Worm (Caenorhabditis elegans) whole organism, midembryonic: Measurements from ENCODE around the gene F19H8.2.

Source experiments
- T22C8.4 ChIP-seq: fragments of 200-800 bp; sonication (Bioruptor generic); IDR thresholded peaks from 2 replicates; pipeline ENCODE4 v1.3.6; 2022; ENCODE audit warnings: missing genetic modification characterization, missing compliant biosample characterization
- cog-1 ChIP-seq: sonication (generic microtip); optimal IDR thresholded peaks from 2 replicates; lab custom pipeline; 2016; ENCODE audit warnings: missing genetic modification characterization, missing compliant biosample characterization
- flt-1 ChIP-seq: fragments of 200-800 bp; sonication (Bioruptor generic); IDR thresholded peaks from 2 replicates; pipeline ENCODE4 v1.3.6; 2022; ENCODE audit warnings: missing genetic modification characterization, missing compliant biosample characterization
- klf-2 ChIP-seq: fragments of 200-800 bp; sonication (Bioruptor generic); conservative IDR thresholded peaks from 2 replicates; pipeline ENCODE4 v1.3.6; 2022; ENCODE audit warnings: missing genetic modification reagents, missing genetic modification characterization, missing compliant biosample characterization
- med-1 ChIP-seq: sonication (generic microtip); optimal IDR thresholded peaks from 2 replicates; lab custom pipeline; 2017; ENCODE audit warnings: missing genetic modification characterization, mild to moderate bottlenecking, missing compliant biosample characterization, antibody characterized with exemption, missing genetic modification reagents; ENCODE audit not compliant: insufficient read depth
- ref-1 ChIP-seq: fragments of 200-800 bp; sonication (Bioruptor generic); conservative IDR thresholded peaks from 2 replicates; pipeline ENCODE4 v1.3.6; 2022; ENCODE audit warnings: missing genetic modification reagents, missing genetic modification characterization, missing compliant biosample characterization
- tab-1 ChIP-seq: fragments of 200-800 bp; sonication (Bioruptor generic); IDR thresholded peaks from 2 replicates; pipeline ENCODE4 v1.3.6; 2022; ENCODE audit warnings: missing genetic modification characterization, missing compliant biosample characterization
- ztf-23 ChIP-seq: fragments of 200-800 bp; sonication (Bioruptor generic); IDR thresholded peaks from 2 replicates; pipeline ENCODE4 v1.3.6; 2022; ENCODE audit warnings: missing genetic modification reagents, missing genetic modification characterization, missing compliant biosample characterization
- ztf-29 ChIP-seq: fragments of 200-800 bp; sonication (Bioruptor generic); IDR thresholded peaks from 2 replicates; pipeline ENCODE4 v1.3.6; 2022; ENCODE audit warnings: missing genetic modification reagents, missing genetic modification characterization, missing compliant biosample characterization

Gene F19H8.2

ce11 chrII:14580549-14580948 lies 25.1 kb downstream of the F19H8.2 start, which contains the start of the genes nspb-8 and nspb-9:
TSS of gene nspb-8 (minus strand) at chrII:14580649.
TSS of gene nspb-9 (plus strand) at chrII:14580859.
- TF ChIP-seq ztf-29 (GFP tag; lab: Robert Waterston, UW) = no peak
- TF ChIP-seq cog-1 = no peak
- TF ChIP-seq klf-2 (GFP tag; lab: Robert Waterston, UW) = no peak
- no peak for TF ChIP-seq flt-1 (GFP tag; lab: Robert Waterston, UW)
- no peak for TF ChIP-seq med-1 (GFP tag; lab: Kevin White, UChicago)
- TF ChIP-seq tab-1 = no peak
- no peak for TF ChIP-seq ref-1 (GFP tag; lab: Robert Waterston, UW)

- no peak for TF ChIP-seq tab-1
- TF ChIP-seq klf-2 (GFP tag; lab: Robert Waterston, UW) = no peak
- TF ChIP-seq ztf-23 (GFP tag; lab: Robert Waterston, UW) = no peak
- TF ChIP-seq cog-1 = no peak
- no peak for TF ChIP-seq med-1 (GFP tag; lab: Kevin White, UChicago)
- no peak for TF ChIP-seq T22C8.4 (GFP tag; lab: Robert Waterston, UW)
- no peak for TF ChIP-seq flt-1 (GFP tag; lab: Robert Waterston, UW)
- TF ChIP-seq ref-1 (GFP tag; lab: Robert Waterston, UW) = no peak
- no peak for TF ChIP-seq ztf-29 (GFP tag; lab: Robert Waterston, UW)
Observed at ce11 chrII:14578716-14579115, 27.0 kb downstream of the F19H8.2 start, which contains the start of gene C01G12.9. TSS of gene C01G12.9 (plus strand) at chrII:14579016.

- TF ChIP-seq tab-1 = no peak
- TF ChIP-seq T22C8.4 (GFP tag; lab: Robert Waterston, UW) = no peak
Observed at ce11 chrII:14578013-14578412, 27.7 kb downstream of the F19H8.2 start, which contains the start of gene nspb-7. TSS of gene nspb-7 (plus strand) at chrII:14578313.

- TF ChIP-seq klf-2 (GFP tag; lab: Robert Waterston, UW) (no peak), cog-1 (no peak), ztf-29 (GFP tag; lab: Robert Waterston, UW) (no peak), ref-1 (GFP tag; lab: Robert Waterston, UW) (no peak), med-1 (GFP tag; lab: Kevin White, UChicago) (no peak)
Observed at ce11 chrII:14576429-14576828, 29.2 kb downstream of the F19H8.2 start, which contains the start of gene C01G12.13. TSS of gene C01G12.13 (plus strand) at chrII:14576729.

- TF ChIP-seq T22C8.4 (GFP tag; lab: Robert Waterston, UW) = no peak
- no peak for TF ChIP-seq klf-2 (GFP tag; lab: Robert Waterston, UW)
- TF ChIP-seq tab-1 = no peak
Observed at ce11 chrII:14574790-14575189, 30.9 kb downstream of the F19H8.2 start.

- TF ChIP-seq ztf-23 (GFP tag; lab: Robert Waterston, UW) (no peak), flt-1 (GFP tag; lab: Robert Waterston, UW) (no peak), ztf-29 (GFP tag; lab: Robert Waterston, UW) (no peak), T22C8.4 (GFP tag; lab: Robert Waterston, UW) (no peak), tab-1 (no peak), cog-1 (no peak), klf-2 (GFP tag; lab: Robert Waterston, UW) (no peak), med-1 (GFP tag; lab: Kevin White, UChicago) (no peak), ref-1 (GFP tag; lab: Robert Waterston, UW) (no peak)
Observed at ce11 chrII:14573315-14573714, 32.4 kb downstream of the F19H8.2 start, which contains the start of gene madf-5. TSS of gene madf-5 (plus strand) at chrII:14573615.

- TF ChIP-seq med-1 (GFP tag; lab: Kevin White, UChicago) = no peak
- TF ChIP-seq tab-1 = no peak
- TF ChIP-seq flt-1 (GFP tag; lab: Robert Waterston, UW) = no peak
Observed at ce11 chrII:14570541-14571160, 35.0 kb downstream of the F19H8.2 start.

ce11 chrII:14569322-14569721 lies 36.3 kb downstream of the F19H8.2 start:
- TF ChIP-seq ref-1 (GFP tag; lab: Robert Waterston, UW) = no peak
- TF ChIP-seq ztf-29 (GFP tag; lab: Robert Waterston, UW) = no peak
- TF ChIP-seq tab-1 = no peak
- no peak for TF ChIP-seq ztf-23 (GFP tag; lab: Robert Waterston, UW)
- TF ChIP-seq cog-1 = no peak
- TF ChIP-seq flt-1 (GFP tag; lab: Robert Waterston, UW) = no peak
- no peak for TF ChIP-seq klf-2 (GFP tag; lab: Robert Waterston, UW)
- no peak for TF ChIP-seq T22C8.4 (GFP tag; lab: Robert Waterston, UW)
- no peak for TF ChIP-seq med-1 (GFP tag; lab: Kevin White, UChicago)

ce11 chrII:14567811-14568210 lies 37.9 kb downstream of the F19H8.2 start:
- TF ChIP-seq flt-1 (GFP tag; lab: Robert Waterston, UW) (no peak), ztf-29 (GFP tag; lab: Robert Waterston, UW) (no peak), ztf-23 (GFP tag; lab: Robert Waterston, UW) (0 out of 2 replicates have a peak, but pooled peaks have one; percentile 41), ref-1 (GFP tag; lab: Robert Waterston, UW) (no peak), klf-2 (GFP tag; lab: Robert Waterston, UW) (no peak)

- TF ChIP-seq klf-2 (GFP tag; lab: Robert Waterston, UW) (peak; percentile 79), ztf-23 (GFP tag; lab: Robert Waterston, UW) (peak; percentile 92), ztf-29 (GFP tag; lab: Robert Waterston, UW) (peak; percentile 74), flt-1 (GFP tag; lab: Robert Waterston, UW) (peak; percentile 91), cog-1 (peak; percentile 61)
Observed at ce11 chrII:14561549-14562115, 44.0 kb downstream of the F19H8.2 start, which contains the start of gene mog-4. TSS of gene mog-4 (minus strand) at chrII:14561599.
